Fruit fly (Drosophila melanogaster) whole organism, wandering third instar larva: ENCODE results near the gene Oga.

ENCODE experiments used
- Abd-B ChIP-seq: fragments of >200 bp; optimal IDR thresholded peaks from 2 replicates; lab custom pipeline; 2017; ENCODE audit warnings: missing biosample characterization, missing genetic modification characterization
- CG32264 ChIP-seq: fragments of 200-800 bp; sonication (Bioruptor generic); optimal IDR thresholded peaks from 2 replicates; lab custom pipeline; 2016; ENCODE audit warnings: missing biosample characterization, missing genetic modification characterization
- CG9705 ChIP-seq: fragments of 200-800 bp; sonication (Bioruptor generic); optimal IDR thresholded peaks from 2 replicates; lab custom pipeline; 2018; ENCODE audit warnings: missing biosample characterization, mild to moderate bottlenecking, missing genetic modification characterization
- CrebA ChIP-seq: fragments of 200-800 bp; sonication (Bioruptor generic); optimal IDR thresholded peaks from 2 replicates; lab custom pipeline; 2016; ENCODE audit warnings: missing biosample characterization, mild to moderate bottlenecking, missing genetic modification characterization, borderline replicate concordance
- Dfd ChIP-seq: fragments of >200 bp; optimal IDR thresholded peaks from 2 replicates; lab custom pipeline; 2017; ENCODE audit warnings: missing biosample characterization, missing genetic modification characterization
- Dif ChIP-seq: fragments of 200-275, 200-300 bp; sonication (Bioruptor generic); optimal IDR thresholded peaks from 2 replicates; lab custom pipeline; 2018; ENCODE audit warnings: missing biosample characterization, missing genetic modification characterization; ENCODE audit not compliant: partially characterized antibody
- GATAd ChIP-seq: sonication (Bioruptor generic); optimal IDR thresholded peaks from 2 replicates; lab custom pipeline; 2016; ENCODE audit warnings: missing biosample characterization, missing genetic modification characterization
- HLH106 ChIP-seq: fragments of 200-800 bp; optimal IDR thresholded peaks from 3 replicates; lab custom pipeline; 2019; ENCODE audit warnings: missing biosample characterization, mild to moderate bottlenecking, missing genetic modification characterization, moderate library complexity
- Hnf4 ChIP-seq: fragments of 200-800 bp; sonication (Bioruptor generic); optimal IDR thresholded peaks from 2 replicates; lab custom pipeline; 2016; ENCODE audit warnings: missing biosample characterization, mild to moderate bottlenecking, missing genetic modification characterization
- Hr78 ChIP-seq: fragments of >200 bp; optimal IDR thresholded peaks from 2 replicates; lab custom pipeline; 2017; ENCODE audit warnings: missing biosample characterization, missing genetic modification characterization
- Hr83 ChIP-seq: fragments of 200-300 bp; sonication (Bioruptor generic); optimal IDR thresholded peaks from 2 replicates; lab custom pipeline; 2016; ENCODE audit warnings: missing biosample characterization, mild to moderate bottlenecking, missing genetic modification characterization, moderate library complexity; ENCODE audit not compliant: poor library complexity, severe bottlenecking
- Jra ChIP-seq: sonication (Bioruptor generic); optimal IDR thresholded peaks from 2 replicates; lab custom pipeline; 2016; ENCODE audit warnings: missing biosample characterization, missing genetic modification characterization
- Mio ChIP-seq: sonication (Bioruptor generic); optimal IDR thresholded peaks from 2 replicates; lab custom pipeline; 2016; ENCODE audit warnings: missing biosample characterization, missing genetic modification characterization
- Myc ChIP-seq: fragments of >200 bp; optimal IDR thresholded peaks from 2 replicates; lab custom pipeline; 2017
- N ChIP-seq: fragments of >200 bp; optimal IDR thresholded peaks from 2 replicates; lab custom pipeline; 2018; ENCODE audit warnings: missing biosample characterization, missing external identifiers, missing genetic modification characterization
- OdsH ChIP-seq: fragments of 200-800 bp; sonication (Bioruptor generic); optimal IDR thresholded peaks from 2 replicates; lab custom pipeline; 2016; ENCODE audit warnings: missing biosample characterization, mild to moderate bottlenecking, missing genetic modification characterization
- Rel ChIP-seq, 2 experiments: fragments of 200-800 bp; sonication (Bioruptor generic) in 1 of 2; optimal IDR thresholded peaks; 2 replicates in 1 of 2; 3 replicates in 1 of 2; lab custom pipeline; 2016 to 2019; ENCODE audit warnings: mild to moderate bottlenecking in 2 of 2, missing biosample characterization in 2 of 2, missing genetic modification characterization in 2 of 2, moderate library complexity in 1 of 2
- Sp1 ChIP-seq: fragments of 200-800 bp; sonication (Bioruptor generic); optimal IDR thresholded peaks from 3 replicates; lab custom pipeline; 2019; ENCODE audit warnings: missing biosample characterization, mild to moderate bottlenecking, missing genetic modification characterization, moderate library complexity
- Vsx2 ChIP-seq: fragments of 200-300, 225-300 bp; sonication (Bioruptor generic); optimal IDR thresholded peaks from 2 replicates; lab custom pipeline; 2018; ENCODE audit warnings: missing biosample characterization, missing genetic modification characterization; ENCODE audit not compliant: partially characterized antibody
- br ChIP-seq: fragments of 200-800 bp; sonication (Bioruptor generic); optimal IDR thresholded peaks from 2 replicates; lab custom pipeline; 2016; ENCODE audit warnings: missing biosample characterization, missing genetic modification characterization
- brk ChIP-seq: fragments of 200-800 bp; sonication (Bioruptor generic); optimal IDR thresholded peaks from 2 replicates; lab custom pipeline; 2016; ENCODE audit warnings: missing biosample characterization, mild to moderate bottlenecking, missing genetic modification characterization
- dl ChIP-seq, 2 experiments: fragments of 175-275, 200-275 bp in 1 of 2; fragments of 200-275 bp in 1 of 2; sonication (Bioruptor generic); optimal IDR thresholded peaks; lab custom pipeline; 2018; ENCODE audit warnings: mild to moderate bottlenecking in 2 of 2, missing biosample characterization in 2 of 2, missing genetic modification characterization in 2 of 2, moderate library complexity in 2 of 2; ENCODE audit not compliant: partially characterized antibody in 2 of 2, insufficient read depth in 1 of 2
- dmrt93B ChIP-seq: fragments of 200-800 bp; sonication (Bioruptor generic); optimal IDR thresholded peaks from 2 replicates; lab custom pipeline; 2018; ENCODE audit warnings: missing biosample characterization, mild to moderate bottlenecking, missing genetic modification characterization
- dsf ChIP-seq: sonication (Bioruptor generic); optimal IDR thresholded peaks from 2 replicates; lab custom pipeline; 2016; ENCODE audit warnings: missing biosample characterization, missing genetic modification characterization, borderline replicate concordance
- ey ChIP-seq: fragments of 200-800 bp; sonication (Bioruptor generic); optimal IDR thresholded peaks from 2 replicates; lab custom pipeline; 2016; ENCODE audit warnings: missing biosample characterization, missing genetic modification characterization
- foxo ChIP-seq, 2 experiments: fragments of 200-800 bp; sonication (Bioruptor generic); optimal IDR thresholded peaks; 2 replicates in 1 of 2; 3 replicates in 1 of 2; lab custom pipeline; 2016 to 2017; ENCODE audit warnings: missing biosample characterization in 2 of 2, missing genetic modification characterization in 2 of 2
- fru ChIP-seq: fragments of 200-800 bp; sonication (Bioruptor generic); optimal IDR thresholded peaks from 3 replicates; lab custom pipeline; 2016; ENCODE audit warnings: missing biosample characterization, mild to moderate bottlenecking, missing genetic modification characterization
- h ChIP-seq: fragments of 200-800 bp; sonication (Bioruptor generic); optimal IDR thresholded peaks from 3 replicates; lab custom pipeline; 2016; ENCODE audit warnings: missing biosample characterization, mild to moderate bottlenecking, missing genetic modification characterization
- jim ChIP-seq: fragments of 175-275, 200-325 bp; sonication (Bioruptor generic); optimal IDR thresholded peaks from 2 replicates; lab custom pipeline; 2016; ENCODE audit warnings: missing biosample characterization, mild to moderate bottlenecking, missing genetic modification characterization
- lola ChIP-seq: fragments of >200 bp; optimal IDR thresholded peaks from 2 replicates; lab custom pipeline; 2017; ENCODE audit warnings: missing biosample characterization, missing genetic modification characterization
- pan ChIP-seq: fragments of >200 bp; optimal IDR thresholded peaks from 2 replicates; lab custom pipeline; 2017
- psq ChIP-seq: fragments of 200-800 bp; sonication (Bioruptor generic); optimal IDR thresholded peaks from 3 replicates; lab custom pipeline; 2017; ENCODE audit warnings: missing biosample characterization, mild to moderate bottlenecking, missing genetic modification characterization, moderate library complexity
- rgr ChIP-seq: fragments of 200-800 bp; sonication (Bioruptor generic); optimal IDR thresholded peaks from 3 replicates; lab custom pipeline; 2016; ENCODE audit warnings: missing biosample characterization, mild to moderate bottlenecking, missing genetic modification characterization
- sage ChIP-seq: fragments of 200-800 bp; sonication (Bioruptor generic); optimal IDR thresholded peaks from 2 replicates; lab custom pipeline; 2016; ENCODE audit warnings: missing biosample characterization, mild to moderate bottlenecking, missing genetic modification characterization
- sv ChIP-seq: fragments of 200-800 bp; sonication (Bioruptor generic); optimal IDR thresholded peaks from 3 replicates; lab custom pipeline; 2016; ENCODE audit warnings: missing biosample characterization, missing genetic modification characterization
- tai ChIP-seq: sonication (Bioruptor generic); optimal IDR thresholded peaks from 2 replicates; lab custom pipeline; 2016; ENCODE audit warnings: missing biosample characterization, missing genetic modification characterization
- usp ChIP-seq: fragments of >200 bp; optimal IDR thresholded peaks from 2 replicates; lab custom pipeline; 2017; ENCODE audit warnings: missing biosample characterization, missing genetic modification characterization
- woc ChIP-seq: sonication (Bioruptor generic); optimal IDR thresholded peaks from 2 replicates; lab custom pipeline; 2016; ENCODE audit warnings: missing biosample characterization, mild to moderate bottlenecking, missing genetic modification characterization

Oga gene

DNA sequence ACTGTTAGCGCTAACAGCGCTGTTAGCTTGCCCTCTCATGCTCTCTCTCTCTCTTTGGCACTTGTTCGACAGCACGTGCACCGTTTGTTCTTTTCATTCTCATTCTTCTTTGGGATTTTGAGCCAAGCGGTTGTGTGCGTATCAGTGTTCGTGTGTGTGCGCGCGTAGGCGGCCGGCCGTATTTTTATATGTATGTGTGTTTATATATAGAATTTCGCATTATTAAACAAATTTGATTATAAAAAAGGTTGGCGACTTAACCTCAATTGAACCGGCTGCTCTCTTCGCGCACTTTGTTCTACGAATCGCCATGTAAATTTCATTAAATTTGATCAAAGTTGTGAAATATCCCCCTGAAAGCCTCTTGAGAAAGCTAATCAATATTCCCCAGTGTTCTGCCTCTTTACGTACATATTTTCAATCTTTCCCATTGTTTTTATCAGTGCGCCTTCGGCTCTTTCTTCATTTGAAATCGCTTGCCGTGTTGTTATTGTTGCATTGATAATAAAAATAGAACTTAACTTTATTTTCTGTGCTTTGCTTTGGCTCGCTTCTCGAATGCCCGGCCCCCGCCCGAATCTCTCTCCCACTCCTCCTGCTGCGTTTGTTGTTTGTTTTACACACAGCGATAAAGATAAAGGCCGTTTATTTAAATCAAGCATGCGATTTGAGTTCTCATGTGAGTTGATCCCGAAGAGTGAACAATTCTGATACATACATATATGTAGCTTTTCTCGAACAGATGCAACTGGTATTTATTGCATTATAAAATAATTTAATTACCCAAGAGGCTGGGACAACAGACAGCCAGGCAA lies 19.6 kb upstream of the Oga start (continued):
- TF ChIP-seq usp (GFP tag; lab: Kevin White, UChicago) (no peak), h (GFP tag; lab: Kevin White, UChicago) (peak; percentile 4)

DNA sequence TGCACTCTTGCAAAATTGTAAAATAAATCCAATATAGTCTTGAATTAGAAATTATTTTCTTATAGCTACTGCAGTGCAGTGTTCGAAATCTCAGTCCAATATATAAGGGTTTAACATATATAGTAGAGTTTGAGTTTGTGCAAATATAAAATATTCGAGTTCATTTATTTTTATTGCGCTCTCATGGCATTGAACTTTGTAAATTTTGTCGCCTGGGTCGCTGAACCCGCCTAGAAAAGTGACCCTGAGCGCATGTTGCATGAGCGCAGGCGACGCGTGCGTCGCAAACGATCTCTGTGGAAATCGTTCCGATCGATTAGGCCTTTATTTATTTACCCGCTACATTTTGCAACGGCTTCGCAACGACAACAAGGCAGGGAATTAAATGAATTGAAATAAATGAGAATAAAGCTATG lies 18.9 kb upstream of the Oga start:
- no peak for TF ChIP-seq dmrt93B (GFP tag; lab: Kevin White, UChicago)
- TF ChIP-seq Jra (GFP tag; lab: Kevin White, UChicago): no peak
- no peak for TF ChIP-seq pan (lab: Kevin White, UChicago)
- TF ChIP-seq usp (GFP tag; lab: Kevin White, UChicago): no peak
- no peak for TF ChIP-seq CG9705 (GFP tag; lab: Kevin White, UChicago)
- no peak for TF ChIP-seq Mio (GFP tag; lab: Kevin White, UChicago)
- TF ChIP-seq OdsH: peak; percentile 29
- TF ChIP-seq N (GFP tag; lab: Kevin White, UChicago): no peak
- TF ChIP-seq Vsx2 (GFP tag; lab: Kevin White, UChicago): no peak
- TF ChIP-seq Myc (lab: Kevin White, UChicago): no peak
- TF ChIP-seq foxo (GFP tag; optimal IDR thresholded peaks at IDR 0.05; lab: Kevin White, UChicago): peak in 1 of 2 experiments; percentile 57
- no peak for TF ChIP-seq dsf (GFP tag; lab: Kevin White, UChicago)
- no peak for TF ChIP-seq lola (GFP tag; lab: Kevin White, UChicago)
- no peak for TF ChIP-seq Dfd
- peak; percentile 63 for TF ChIP-seq rgr
- TF ChIP-seq jim (GFP tag; lab: Kevin White, UChicago): no peak
- no peak for TF ChIP-seq Dif
- peak; percentile 5 for TF ChIP-seq h (GFP tag; lab: Kevin White, UChicago)
- no peak for TF ChIP-seq sv (GFP tag; lab: Kevin White, UChicago)
- no peak for TF ChIP-seq GATAd (GFP tag; lab: Kevin White, UChicago)
- TF ChIP-seq Sp1 (GFP tag; lab: Kevin White, UChicago): peak; percentile 9
- peak; percentile 32 for TF ChIP-seq woc (GFP tag; lab: Kevin White, UChicago)
- no peak for TF ChIP-seq psq (GFP tag; lab: Kevin White, UChicago)
- TF ChIP-seq sage (GFP tag; lab: Kevin White, UChicago): no peak
- no peak for TF ChIP-seq Hr78 (GFP tag; lab: Kevin White, UChicago)
- TF ChIP-seq Abd-B (GFP tag; lab: Kevin White, UChicago): no peak
- peak; percentile 5 for TF ChIP-seq tai (GFP tag; lab: Kevin White, UChicago)
- TF ChIP-seq Hnf4: no peak
- TF ChIP-seq Hr83: peak; percentile 8
- no peak for TF ChIP-seq CG32264
- TF ChIP-seq brk (GFP tag; lab: Kevin White, UChicago): no peak
- TF ChIP-seq HLH106: peak; percentile 28
- no peak for TF ChIP-seq dl (GFP tag; optimal IDR thresholded peaks at IDR 0.05; lab: Kevin White, UChicago; ENCODE audit: insufficient read depth in 1 of 2, partially characterized antibody in 2 of 2)
- peak; percentile 81 for TF ChIP-seq br (GFP tag; lab: Kevin White, UChicago)
- no peak for TF ChIP-seq Rel (GFP tag; optimal IDR thresholded peaks at IDR 0.05; lab: Kevin White, UChicago)
- no peak for TF ChIP-seq Rel (tag; optimal IDR thresholded peaks at IDR 0.05; lab: Kevin White, UChicago)
- no peak for TF ChIP-seq CrebA (GFP tag; lab: Kevin White, UChicago)
- peak; percentile 48 for TF ChIP-seq fru (GFP tag; lab: Kevin White, UChicago)
- peak; percentile 54 for TF ChIP-seq ey (GFP tag; lab: Kevin White, UChicago)
